Worm (Caenorhabditis elegans) whole organism, mixed stage, embryonic: Measurements from ENCODE around the gene H17B01.5.

Experiments used
- nhr-237 ChIP-seq: fragments of 150-350 bp; optimal IDR thresholded peaks from 2 replicates; lab custom pipeline; 2014; ENCODE audit warnings: missing biosample characterization, missing genetic modification characterization
- nhr-28 ChIP-seq: fragments of 150-350 bp; optimal IDR thresholded peaks from 2 replicates; lab custom pipeline; 2014; ENCODE audit warnings: missing biosample characterization, missing genetic modification characterization
- pha-4 ChIP-seq: fragments of 150-350 bp; optimal IDR thresholded peaks from 2 replicates; lab custom pipeline; 2018; ENCODE audit warnings: missing biosample characterization, missing genetic modification reagents, missing genetic modification characterization
- unc-39 ChIP-seq: fragments of 150-350 bp; optimal IDR thresholded peaks from 2 replicates; lab custom pipeline; 2014; ENCODE audit warnings: missing biosample characterization, missing genetic modification characterization
- ztf-11 ChIP-seq: fragments of 150-350 bp; optimal IDR thresholded peaks from 2 replicates; lab custom pipeline; 2014; ENCODE audit warnings: missing biosample characterization, missing genetic modification characterization

DNA sequence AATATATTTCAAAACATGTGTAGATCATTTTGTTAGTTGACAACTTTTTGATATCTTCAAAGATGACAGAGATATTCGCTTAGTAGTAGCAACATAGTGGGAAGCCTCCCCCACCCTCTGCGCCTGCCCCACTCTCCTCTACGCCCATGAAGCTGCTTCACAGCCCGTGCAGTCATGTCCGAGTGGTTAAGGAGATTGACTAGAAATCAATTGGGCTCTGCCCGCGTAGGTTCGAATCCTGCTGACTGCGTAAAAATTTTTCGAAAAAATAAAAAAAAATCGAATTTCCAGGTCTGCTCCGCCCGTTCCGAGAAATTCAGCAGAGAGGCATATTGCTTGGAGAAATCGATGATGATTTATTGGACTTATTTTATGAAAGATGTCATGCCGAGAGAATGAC is 46.5 kb upstream of the H17B01.5 start:
- TF ChIP-seq unc-39 (no peak), nhr-28 (tag; lab: Kevin White, UChicago) (no peak), pha-4 (tag; lab: Kevin White, UChicago) (no peak), nhr-237 (tag; lab: Kevin White, UChicago) (no peak), ztf-11 (tag; lab: Kevin White, UChicago) (no peak)
